Worm (Caenorhabditis elegans) whole organism, L2 larva: Measurements from ENCODE around the gene srh-21.

Experiments
- F13H6.1 ChIP-seq: sonication (generic microtip); optimal IDR thresholded peaks from 2 replicates; lab custom pipeline; 2016; ENCODE audit warnings: missing genetic modification characterization, missing compliant biosample characterization
- Y55F3AM.14 ChIP-seq: fragments of 200-800 bp; sonication (Bioruptor generic); optimal IDR thresholded peaks from 2 replicates; lab custom pipeline; 2018; ENCODE audit warnings: mild to moderate bottlenecking, missing genetic modification characterization, missing compliant biosample characterization
- ama-1 ChIP-seq: fragments of 150-350 bp; optimal IDR thresholded peaks from 2 replicates; lab custom pipeline; 2018; ENCODE audit warnings: inconsistent platforms
- ceh-82 ChIP-seq: fragments of 150-350 bp; optimal IDR thresholded peaks from 2 replicates; lab custom pipeline; 2014; ENCODE audit warnings: missing biosample characterization, missing genetic modification characterization
- egl-27 ChIP-seq: sonication (generic microtip); optimal IDR thresholded peaks from 3 replicates; lab custom pipeline; 2017; ENCODE audit warnings: missing biosample characterization, missing genetic modification reagents, missing genetic modification characterization
- elt-3 ChIP-seq: sonication (generic microtip); optimal IDR thresholded peaks from 2 replicates; lab custom pipeline; 2017; ENCODE audit warnings: missing biosample characterization, missing genetic modification characterization
- lin-13 ChIP-seq: fragments of 150-350 bp; optimal IDR thresholded peaks from 2 replicates; lab custom pipeline; 2014; ENCODE audit warnings: missing biosample characterization, missing genetic modification reagents, missing genetic modification characterization
- mab-5 ChIP-seq: fragments of 150-350 bp; optimal IDR thresholded peaks from 2 replicates; lab custom pipeline; 2014; ENCODE audit warnings: missing biosample characterization, missing genetic modification characterization
- nhr-6 ChIP-seq: fragments of 150-350 bp; optimal IDR thresholded peaks from 2 replicates; lab custom pipeline; 2014; ENCODE audit warnings: missing biosample characterization, missing genetic modification characterization
- skn-1 ChIP-seq: sonication (generic microtip); optimal IDR thresholded peaks from 2 replicates; lab custom pipeline; 2017; ENCODE audit warnings: missing biosample characterization, missing genetic modification characterization
- ztf-1 ChIP-seq: fragments of 200-800 bp; sonication (Bioruptor generic); conservative IDR thresholded peaks from 2 replicates; pipeline ENCODE4 v1.3.6; 2022; ENCODE audit warnings: missing genetic modification characterization, missing compliant biosample characterization
- ztf-4 ChIP-seq: fragments of 150-350 bp; optimal IDR thresholded peaks from 2 replicates; lab custom pipeline; 2014; ENCODE audit warnings: missing biosample characterization, missing genetic modification characterization

DNA sequence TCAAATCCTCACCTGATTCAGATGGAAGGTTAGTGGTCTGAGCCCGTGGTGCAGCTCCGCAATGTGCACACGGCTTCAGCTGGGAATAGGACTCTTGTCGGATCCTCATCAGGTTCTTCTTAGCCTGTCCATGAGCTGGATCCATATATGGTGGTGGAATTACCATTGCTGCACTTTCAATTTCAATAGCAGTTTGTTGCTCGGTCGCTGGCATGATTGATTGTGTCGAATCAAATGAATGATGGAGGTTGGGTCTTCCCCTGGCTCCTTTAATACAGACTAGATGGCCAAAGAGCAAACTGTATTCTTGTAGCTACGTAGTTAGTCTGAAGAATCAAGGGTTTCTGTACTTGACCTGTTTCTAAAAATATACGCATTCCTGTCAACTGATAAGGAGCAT lies 6.3 kb downstream of the srh-21 start, which contains the start of gene C02E7.10:
- TF ChIP-seq lin-13 (GFP tag; lab: Kevin White, UChicago) (no peak), ceh-82 (tag; lab: Kevin White, UChicago) (no peak), ztf-1 (GFP tag; lab: Robert Waterston, UW) (no peak), F13H6.1 (tag; lab: Kevin White, UChicago) (no peak), nhr-6 (tag; lab: Kevin White, UChicago) (no peak), ama-1 (lab: Kevin White, UChicago) (no peak), elt-3 (no peak), ztf-4 (tag; lab: Kevin White, UChicago) (no peak), skn-1 (tag; lab: Kevin White, UChicago) (no peak), Y55F3AM.14 (GFP tag; lab: Kevin White, UChicago) (no peak), egl-27 (tag; lab: Kevin White, UChicago) (no peak), mab-5 (tag; lab: Kevin White, UChicago) (no peak)
